Fruit fly (Drosophila melanogaster): Measurements from ENCODE around the gene CG17186.

The CG17186 gene

DNA sequence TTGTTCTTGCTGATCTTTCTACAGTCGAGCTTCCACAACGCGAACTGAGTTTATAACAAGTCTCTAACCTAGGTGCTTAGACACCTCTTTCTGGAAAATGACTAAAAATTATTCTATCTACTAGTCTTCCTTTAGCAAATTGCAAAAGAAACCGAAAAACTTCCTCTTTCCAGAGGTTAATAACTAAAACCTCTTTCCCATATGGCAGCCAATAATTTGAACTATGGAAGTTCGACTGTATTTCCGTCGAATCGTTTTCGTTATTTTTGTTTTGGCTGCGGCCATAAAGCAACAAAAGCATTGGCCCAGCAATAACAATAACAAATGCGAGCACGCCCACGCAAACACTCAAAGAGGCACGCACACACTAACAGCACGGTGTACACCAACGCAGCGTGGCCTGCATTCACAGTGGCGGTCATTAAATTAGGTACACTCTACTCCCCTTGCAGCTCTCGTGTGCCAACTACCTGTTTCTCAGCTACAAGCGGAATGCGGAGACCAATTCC lies 3.2 kb upstream of the CG17186 start (continued):
- TF ChIP-seq wek (GFP tag; optimal IDR thresholded peaks at IDR 0.05) (peak; percentile 0), Atf-2 (GFP tag; optimal IDR thresholded peaks at IDR 0.05) (no peak), Aef1 (GFP tag; IDR thresholded peaks at IDR 0.05) (peak; percentile 63; the same call in 2 of the 3 replicates), kay (GFP tag; optimal IDR thresholded peaks at IDR 0.05) (no peak), CG34422 (GFP tag; IDR thresholded peaks at IDR 0.05) (peak; percentile 30; the same call in 1 of the 3 replicates), p53 (GFP tag; optimal IDR thresholded peaks at IDR 0.05) (no peak), CG8359 (GFP tag; optimal IDR thresholded peaks at IDR 0.05; ENCODE audit: borderline replicate concordance) (no peak), zen (tag; optimal IDR thresholded peaks at IDR 0.05) (no peak), CG9817 (tag; optimal IDR thresholded peaks at IDR 0.05) (peak; percentile 47), lab (GFP tag; optimal IDR thresholded peaks at IDR 0.05) (peak; percentile 78), Deaf1 (tag; optimal IDR thresholded peaks at IDR 0.05) (peak; percentile 47), Xbp1 (GFP tag; optimal IDR thresholded peaks at IDR 0.05) (peak; percentile 44), CTCF (GFP tag; optimal IDR thresholded peaks at IDR 0.05) (no peak), mam (GFP tag; optimal IDR thresholded peaks at IDR 0.05) (peak; percentile 48), Abd-B (GFP tag; optimal IDR thresholded peaks at IDR 0.05) (peak; percentile 40), CG12236 (GFP tag; optimal IDR thresholded peaks at IDR 0.05) (no peak), ara (GFP tag; IDR thresholded peaks at IDR 0.05) (0 out of 2 replicates have a peak, but pooled peaks have one; percentile 18), bsh (GFP tag; optimal IDR thresholded peaks at IDR 0.05) (peak in 1 of 2 experiments; percentile 59), gsb (GFP tag; IDR thresholded peaks at IDR 0.05) (no peak), CG7786 (GFP tag; optimal IDR thresholded peaks at IDR 0.05) (peak; percentile 43), Opbp (GFP tag; IDR thresholded peaks at IDR 0.05; ENCODE audit: partially characterized antibody) (no peak), HLH3B (GFP tag; IDR thresholded peaks at IDR 0.05) (no peak), CG11093 (GFP tag; IDR thresholded peaks at IDR 0.05) (0 out of 3 replicates have a peak, but pooled peaks have one; percentile 29), gro (GFP tag; optimal IDR thresholded peaks at IDR 0.05) (peak; percentile 22), Drgx (GFP tag; IDR thresholded peaks at IDR 0.05) (peak; percentile 37; the same call in 1 of the 2 replicates), CG3838 (GFP tag; optimal IDR thresholded peaks at IDR 0.05) (no peak), zfh1 (GFP tag; IDR thresholded peaks at IDR 0.05) (no peak; the same call in 2 of the 3 replicates), CG1529 (GFP tag; optimal IDR thresholded peaks at IDR 0.05) (no peak), amos (GFP tag; IDR thresholded peaks at IDR 0.05; ENCODE audit: partially characterized antibody) (no peak), CG12659 (GFP tag; optimal IDR thresholded peaks at IDR 0.05) (peak; percentile 57), CG1233 (GFP tag; optimal IDR thresholded peaks at IDR 0.05) (peak; percentile 48), ttk (GFP tag; IDR thresholded peaks at IDR 0.05) (no peak; the same call in 1 of the 2 replicates), CG3281 (GFP tag; optimal IDR thresholded peaks at IDR 0.05) (peak; percentile 51), CG2712 (tag; optimal IDR thresholded peaks at IDR 0.05) (peak; percentile 60), inv (GFP tag; IDR thresholded peaks at IDR 0.05; ENCODE audit: partially characterized antibody) (no peak), Taf1 (GFP tag; IDR thresholded peaks at IDR 0.05) (no peak), CG10565 (GFP tag; optimal IDR thresholded peaks at IDR 0.05) (no peak), Sry-β (GFP tag; optimal IDR thresholded peaks at IDR 0.05) (no peak), toy (GFP tag; IDR thresholded peaks at IDR 0.05) (no peak), CG13424 (tag; optimal IDR thresholded peaks at IDR 0.05) (peak; percentile 66), hkb (optimal IDR thresholded peaks at IDR 0.05) (no peak), hkb (GFP tag; IDR thresholded peaks at IDR 0.05) (no peak), kni (GFP tag; optimal IDR thresholded peaks at IDR 0.05) (peak; percentile 65), CG11456 (GFP tag; IDR thresholded peaks at IDR 0.05) (no peak), CG7556 (GFP tag; optimal IDR thresholded peaks at IDR 0.05) (peak; percentile 49), CG32767 (GFP tag; IDR thresholded peaks at IDR 0.05) (no peak), vvl (GFP tag; IDR thresholded peaks at IDR 0.05) (peak; percentile 46; the same call in 1 of the 2 replicates), tll (GFP tag; optimal IDR thresholded peaks at IDR 0.05) (no peak), Bteb2 (GFP tag; optimal IDR thresholded peaks at IDR 0.05) (no peak), H2.0 (GFP tag; IDR thresholded peaks at IDR 0.05) (peak; percentile 33; the same call in 1 of the 2 replicates), sens (GFP tag) (peak; percentile 79)

All from whole organism, embryonic.